Fruit fly (Drosophila melanogaster): ENCODE results near the gene Eip74EF.

The Eip74EF gene

dm6 chr3L:17557215-17557904 is 61.8 kb downstream of the Eip74EF start, which contains the start of gene CycT (continued):
- TF ChIP-seq oc (tag; optimal IDR thresholded peaks at IDR 0.05): no peak
- TF ChIP-seq CG43689 (GFP tag; IDR thresholded peaks at IDR 0.05): no peak
- TF ChIP-seq Sry-δ (GFP tag; optimal IDR thresholded peaks at IDR 0.05): peak; percentile 76
- no peak for TF ChIP-seq dmrt99B (tag; optimal IDR thresholded peaks at IDR 0.05)
- peak; percentile 31 to 36 for TF ChIP-seq dpn (GFP tag; optimal IDR thresholded peaks at IDR 0.05)

dm6 chr3L:17555794-17556193 is 63.3 kb downstream of the Eip74EF start:
- no peak for TF ChIP-seq ttk (GFP tag; IDR thresholded peaks at IDR 0.05)
- TF ChIP-seq CG8290 (GFP tag; optimal IDR thresholded peaks at IDR 0.05): no peak
- no peak for TF ChIP-seq CG8290 (tag; optimal IDR thresholded peaks at IDR 0.05)
- TF ChIP-seq CG3065 (GFP tag; optimal IDR thresholded peaks at IDR 0.05): no peak
- no peak for TF ChIP-seq onecut (GFP tag; IDR thresholded peaks at IDR 0.05)
- TF ChIP-seq Mes4 (GFP tag; optimal IDR thresholded peaks at IDR 0.05): no peak
- TF ChIP-seq CG6175 (GFP tag; IDR thresholded peaks at IDR 0.05): no peak
- no peak for TF ChIP-seq CG10462 (GFP tag; optimal IDR thresholded peaks at IDR 0.05)
- TF ChIP-seq Hr51 (GFP tag; optimal IDR thresholded peaks at IDR 0.05): no peak
- no peak for TF ChIP-seq E2f2 (GFP tag; IDR thresholded peaks at IDR 0.05)
- no peak for TF ChIP-seq CG7372 (GFP tag; IDR thresholded peaks at IDR 0.05)
- no peak for TF ChIP-seq Dek (tag; optimal IDR thresholded peaks at IDR 0.05)
- no peak for TF ChIP-seq shn (GFP tag; optimal IDR thresholded peaks at IDR 0.05)
- no peak for TF ChIP-seq Deaf1 (tag; optimal IDR thresholded peaks at IDR 0.05)
- TF ChIP-seq esg (GFP tag; conservative IDR thresholded peaks at IDR 0.05): no peak
- TF ChIP-seq cad (GFP tag; optimal IDR thresholded peaks at IDR 0.05): peak; percentile 67
- TF ChIP-seq kni (GFP tag; optimal IDR thresholded peaks at IDR 0.05): no peak
- TF ChIP-seq CG15479 (GFP tag; optimal IDR thresholded peaks at IDR 0.05): peak; percentile 61
- peak in 1 of 2 experiments; percentile 95 for TF ChIP-seq tll (GFP tag; optimal IDR thresholded peaks at IDR 0.05)
- TF ChIP-seq vnd (GFP tag; IDR thresholded peaks at IDR 0.05; ENCODE audit: partially characterized antibody): no peak
- peak; percentile 96 for TF ChIP-seq zen (tag; optimal IDR thresholded peaks at IDR 0.05)
- TF ChIP-seq lilli (GFP tag; optimal IDR thresholded peaks at IDR 0.05): no peak

- no peak for TF ChIP-seq repo (GFP tag; optimal IDR thresholded peaks at IDR 0.05)
- TF ChIP-seq nom (GFP tag; optimal IDR thresholded peaks at IDR 0.05): no peak
- no peak for TF ChIP-seq CG8944 (GFP tag; optimal IDR thresholded peaks at IDR 0.05)
- no peak for TF ChIP-seq CG10654 (GFP tag; optimal IDR thresholded peaks at IDR 0.05)
- TF ChIP-seq unpg (GFP tag; optimal IDR thresholded peaks at IDR 0.05): no peak
- peak; percentile 50 for TF ChIP-seq sug (tag; optimal IDR thresholded peaks at IDR 0.05)
- peak in 1 of 2 experiments; percentile 1 for TF ChIP-seq Trl (optimal IDR thresholded peaks at IDR 0.05)
- no peak for TF ChIP-seq Trl (GFP tag; optimal IDR thresholded peaks at IDR 0.05)
- TF ChIP-seq CG18764 (GFP tag; optimal IDR thresholded peaks at IDR 0.05): no peak
- no peak for TF ChIP-seq inv (GFP tag; IDR thresholded peaks at IDR 0.05; ENCODE audit: partially characterized antibody)
- TF ChIP-seq Opbp (GFP tag; IDR thresholded peaks at IDR 0.05; ENCODE audit: partially characterized antibody): no peak
- no peak for TF ChIP-seq CG3726 (GFP tag; IDR thresholded peaks at IDR 0.05)
- TF ChIP-seq CG17912 (GFP tag; optimal IDR thresholded peaks at IDR 0.05): no peak
- peak; percentile 86 for TF ChIP-seq CG3163 (GFP tag; optimal IDR thresholded peaks at IDR 0.05)
- TF ChIP-seq YL-1 (GFP tag; optimal IDR thresholded peaks at IDR 0.05): no peak
- no peak for TF ChIP-seq CG17186 (GFP tag; optimal IDR thresholded peaks at IDR 0.05)
- no peak for TF ChIP-seq Ets65A (GFP tag)
- no peak for TF ChIP-seq CG5180 (GFP tag; optimal IDR thresholded peaks at IDR 0.05)
- TF ChIP-seq tup (GFP tag; optimal IDR thresholded peaks at IDR 0.05): no peak
- TF ChIP-seq Fer2 (tag; optimal IDR thresholded peaks at IDR 0.05): no peak
- peak; percentile 14 for TF ChIP-seq grn (GFP tag; optimal IDR thresholded peaks at IDR 0.05)
Measured at dm6 chr3L:17549049-17549876, 69.9 kb downstream of the Eip74EF start, which contains the start of the genes Jon74E and CG7542. Jon74E (minus strand) TSS chr3L:17549127. CG7542 (plus strand) TSS chr3L:17549826.
